Fruit fly (Drosophila melanogaster) whole organism, adult: ENCODE data around the gene bun.

Source experiments
- CG11617 ChIP-seq: fragments of 200-800 bp; sonication (Bioruptor generic); optimal IDR thresholded peaks from 2 replicates; lab custom pipeline; 2017; ENCODE audit warnings: mild to moderate bottlenecking, missing biosample characterization, missing genetic modification reagents, missing genetic modification characterization
- CG12768 ChIP-seq: fragments of 200-800 bp; sonication (Bioruptor generic); optimal IDR thresholded peaks from 2 replicates; lab custom pipeline; 2017; ENCODE audit warnings: missing biosample characterization, missing genetic modification characterization, mild to moderate bottlenecking, moderate library complexity, missing genetic modification reagents
- CG14711 ChIP-seq: fragments of 200-800 bp; sonication (Bioruptor generic); optimal IDR thresholded peaks from 2 replicates; lab custom pipeline; 2018; ENCODE audit warnings: missing biosample characterization, mild to moderate bottlenecking, missing genetic modification characterization, moderate library complexity
- CG1620 ChIP-seq: fragments of 200-800 bp; sonication (Bioruptor generic); optimal IDR thresholded peaks from 2 replicates; lab custom pipeline; 2016; ENCODE audit warnings: missing biosample characterization, missing genetic modification characterization
- CG33017 ChIP-seq: fragments of 200-800 bp; sonication (Bioruptor generic); optimal IDR thresholded peaks from 2 replicates; lab custom pipeline; 2018; ENCODE audit warnings: missing biosample characterization, mild to moderate bottlenecking, missing genetic modification characterization, moderate library complexity
- CG5204 ChIP-seq: fragments of 200-800 bp; sonication (Bioruptor generic); optimal IDR thresholded peaks from 2 replicates; lab custom pipeline; 2016; ENCODE audit warnings: missing biosample characterization, missing genetic modification characterization
- CG7045 ChIP-seq: fragments of 200-800 bp; sonication (Bioruptor generic); optimal IDR thresholded peaks from 2 replicates; lab custom pipeline; 2017; ENCODE audit warnings: missing biosample characterization, mild to moderate bottlenecking, missing genetic modification characterization
- CG7101 ChIP-seq: fragments of 200-800 bp; sonication (Bioruptor generic); optimal IDR thresholded peaks from 2 replicates; lab custom pipeline; 2018; ENCODE audit warnings: missing biosample characterization, mild to moderate bottlenecking, missing genetic modification characterization, moderate library complexity
- Clk ChIP-seq: fragments of 200-800 bp; sonication (Bioruptor generic); optimal IDR thresholded peaks from 2 replicates; lab custom pipeline; 2017; ENCODE audit warnings: missing biosample characterization, missing genetic modification characterization
- Crg-1 ChIP-seq: fragments of 200-800 bp; sonication (Bioruptor generic); optimal IDR thresholded peaks from 2 replicates; lab custom pipeline; 2016; ENCODE audit warnings: missing biosample characterization, missing genetic modification characterization
- Hr96 ChIP-seq: fragments of 200-800 bp; sonication (Bioruptor generic); optimal IDR thresholded peaks from 2 replicates; lab custom pipeline; 2016; ENCODE audit warnings: missing biosample characterization, missing genetic modification characterization
- Mnt ChIP-seq: fragments of 200-800 bp; sonication (Bioruptor generic); optimal IDR thresholded peaks from 2 replicates; lab custom pipeline; 2016; ENCODE audit warnings: missing biosample characterization, mild to moderate bottlenecking, missing genetic modification characterization
- bab1 ChIP-seq: fragments of 200-800 bp; sonication (Bioruptor generic); optimal IDR thresholded peaks from 3 replicates; lab custom pipeline; 2019; ENCODE audit warnings: missing biosample characterization, mild to moderate bottlenecking, missing genetic modification characterization, moderate library complexity
- cic ChIP-seq: fragments of 200-800 bp; sonication (Bioruptor generic); optimal IDR thresholded peaks from 2 replicates; lab custom pipeline; 2017; ENCODE audit warnings: missing biosample characterization, mild to moderate bottlenecking, missing genetic modification characterization, moderate library complexity
- cnc ChIP-seq, 2 experiments: fragments of >200 bp; optimal IDR thresholded peaks; 2 replicates each; lab custom pipeline; 2017
- kay ChIP-seq: fragments of 200-800 bp; sonication (Bioruptor generic); peaks from one replicate; lab custom pipeline; 2016; ENCODE audit warnings: missing biosample characterization, missing genetic modification characterization, borderline replicate concordance
- ovo ChIP-seq: fragments of 200-800 bp; sonication (Bioruptor generic); optimal IDR thresholded peaks from 2 replicates; lab custom pipeline; 2016; ENCODE audit warnings: missing biosample characterization, missing genetic modification characterization
- pad ChIP-seq: fragments of 200-800 bp; sonication (Bioruptor generic); optimal IDR thresholded peaks from 3 replicates; lab custom pipeline; 2017; ENCODE audit warnings: missing biosample characterization, missing genetic modification characterization, mild to moderate bottlenecking, moderate library complexity, missing genetic modification reagents
- tj ChIP-seq: fragments of 200-800 bp; sonication (Bioruptor generic); optimal IDR thresholded peaks from 3 replicates; lab custom pipeline; 2017; ENCODE audit warnings: missing biosample characterization, mild to moderate bottlenecking, missing genetic modification characterization, moderate library complexity
- toe ChIP-seq: fragments of 200-800 bp; sonication (Bioruptor generic); optimal IDR thresholded peaks from 2 replicates; lab custom pipeline; 2016; ENCODE audit warnings: missing biosample characterization, missing genetic modification characterization

bun gene

dm6 chr2L:12430792-12431191 is 115.6 kb downstream of the bun start, which contains the start of gene CG5435:
TSS of gene CG5435 (minus strand) at chr2L:12430892.
- TF ChIP-seq bab1 (GFP tag; lab: Kevin White, UChicago) (no peak), pad (no peak), ovo (GFP tag; lab: Kevin White, UChicago) (no peak), Clk (no peak), cic (no peak), CG1620 (GFP tag; lab: Kevin White, UChicago) (no peak), CG12768 (GFP tag; lab: Kevin White, UChicago) (no peak), tj (GFP tag; lab: Kevin White, UChicago) (no peak), CG7101 (tag; lab: Kevin White, UChicago) (no peak), CG11617 (GFP tag; lab: Kevin White, UChicago) (no peak), CG33017 (tag; lab: Kevin White, UChicago) (no peak), CG5204 (GFP tag; lab: Kevin White, UChicago) (no peak)

DNA sequence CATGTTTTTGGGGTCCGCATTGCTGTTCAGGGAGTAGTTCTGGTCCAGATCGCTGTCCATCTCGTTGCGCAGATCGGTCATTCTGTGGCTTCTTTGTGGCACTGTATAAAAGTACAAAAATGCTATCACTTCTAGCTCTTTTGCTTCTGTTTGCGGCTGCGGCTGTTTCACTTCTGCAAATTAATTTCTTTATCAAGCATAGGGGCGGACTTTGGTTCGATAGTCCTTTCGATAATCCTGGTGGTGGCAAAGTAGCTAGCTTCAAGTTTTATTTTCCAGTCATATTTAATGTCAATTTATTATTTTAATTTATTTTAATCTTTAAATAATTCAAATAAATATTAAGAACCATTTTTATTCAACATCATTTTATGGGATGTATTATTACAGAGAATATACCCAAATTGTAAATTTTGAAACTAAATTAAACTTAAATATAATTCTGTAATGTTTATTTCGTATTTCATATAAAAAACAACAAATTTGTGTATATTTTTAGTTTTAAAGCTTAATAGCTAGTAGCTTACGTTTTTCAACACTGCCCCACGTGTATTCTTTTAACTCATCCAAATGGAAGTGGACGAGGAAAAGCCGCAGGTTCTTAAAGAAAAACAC is 118.8 kb downstream of the bun start, which contains the start of the genes CG5446 and Trm1:
TSS of gene CG5446 (minus strand) at position 223 of the 615 bp plus-strand sequence.
TSS of gene Trm1 (plus strand) at position 542 of the 615 bp plus-strand sequence.
- peak; percentile 46 for TF ChIP-seq cic
- peak; percentile 50 for TF ChIP-seq bab1 (GFP tag; lab: Kevin White, UChicago)
- TF ChIP-seq CG1620 (GFP tag; lab: Kevin White, UChicago) = no peak
- TF ChIP-seq Crg-1 (GFP tag; lab: Kevin White, UChicago) = peak; percentile 29
- no peak for TF ChIP-seq Clk
- peak; percentile 70 for TF ChIP-seq CG7045
- TF ChIP-seq CG14711 (tag; lab: Kevin White, UChicago) = peak; percentile 83
- TF ChIP-seq CG12768 (GFP tag; lab: Kevin White, UChicago) = peak; percentile 74
- peak; percentile 88 for TF ChIP-seq CG33017 (tag; lab: Kevin White, UChicago)
- TF ChIP-seq Hr96 (GFP tag; lab: Kevin White, UChicago) = no peak
- no peak for TF ChIP-seq cnc (optimal IDR thresholded peaks at IDR 0.05; lab: Kevin White, UChicago)
- TF ChIP-seq Mnt (GFP tag; lab: Kevin White, UChicago) = peak; percentile 54
- TF ChIP-seq CG11617 (GFP tag; lab: Kevin White, UChicago) = peak; percentile 89
- no peak for TF ChIP-seq toe (GFP tag; lab: Kevin White, UChicago)
- no peak for TF ChIP-seq ovo (GFP tag; lab: Kevin White, UChicago)
- TF ChIP-seq pad = peak; percentile 52
- TF ChIP-seq tj (GFP tag; lab: Kevin White, UChicago) = peak; percentile 55
- no peak for TF ChIP-seq CG5204 (GFP tag; lab: Kevin White, UChicago)
- peak; percentile 89 for TF ChIP-seq CG7101 (tag; lab: Kevin White, UChicago)
- TF ChIP-seq kay (GFP tag; lab: Kevin White, UChicago) = no peak

DNA sequence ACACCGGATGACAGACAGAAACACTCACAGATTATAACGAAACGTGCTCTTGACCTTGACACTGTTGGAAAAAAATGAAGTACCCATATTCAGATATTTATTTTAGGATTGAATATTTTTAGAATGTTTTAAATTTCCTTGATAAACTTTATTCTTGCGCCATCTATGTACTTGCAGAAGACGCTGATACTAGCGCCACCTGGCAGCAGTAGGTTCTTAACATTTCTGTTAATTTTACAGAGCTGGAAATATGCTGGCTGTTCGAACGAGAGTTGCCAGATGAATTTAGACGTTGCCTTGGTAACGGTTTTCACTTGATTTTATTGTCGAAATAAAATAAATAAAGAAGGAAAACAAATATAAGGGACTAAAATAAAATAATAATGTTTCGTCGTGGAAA is 121.9 kb downstream of the bun start, which contains the start of gene Fam92:
TSS of gene Fam92 (plus strand) at position 350 of the 400 bp plus-strand sequence.
- TF ChIP-seq Hr96 (GFP tag; lab: Kevin White, UChicago) = no peak
- no peak for TF ChIP-seq cnc (optimal IDR thresholded peaks at IDR 0.05; lab: Kevin White, UChicago)
- TF ChIP-seq CG7045 = no peak
- peak; percentile 37 for TF ChIP-seq CG1620 (GFP tag; lab: Kevin White, UChicago)
- TF ChIP-seq Crg-1 (GFP tag; lab: Kevin White, UChicago) = peak; percentile 30
- peak; percentile 33 for TF ChIP-seq Mnt (GFP tag; lab: Kevin White, UChicago)
- TF ChIP-seq cic = peak; percentile 37
- TF ChIP-seq ovo (GFP tag; lab: Kevin White, UChicago) = no peak
- no peak for TF ChIP-seq CG33017 (tag; lab: Kevin White, UChicago)
- TF ChIP-seq Clk = no peak
- no peak for TF ChIP-seq CG5204 (GFP tag; lab: Kevin White, UChicago)
- no peak for TF ChIP-seq CG11617 (GFP tag; lab: Kevin White, UChicago)
- no peak for TF ChIP-seq CG12768 (GFP tag; lab: Kevin White, UChicago)
- TF ChIP-seq pad = peak; percentile 16
- TF ChIP-seq CG7101 (tag; lab: Kevin White, UChicago) = peak; percentile 54
- TF ChIP-seq toe (GFP tag; lab: Kevin White, UChicago) = no peak
- TF ChIP-seq CG14711 (tag; lab: Kevin White, UChicago) = no peak
- no peak for TF ChIP-seq kay (GFP tag; lab: Kevin White, UChicago)
- no peak for TF ChIP-seq tj (GFP tag; lab: Kevin White, UChicago)
- TF ChIP-seq bab1 (GFP tag; lab: Kevin White, UChicago) = peak; percentile 39

- TF ChIP-seq CG33017 (tag; lab: Kevin White, UChicago) (no peak), pad (no peak), cnc (optimal IDR thresholded peaks at IDR 0.05; lab: Kevin White, UChicago) (no peak), Mnt (GFP tag; lab: Kevin White, UChicago) (no peak), CG11617 (GFP tag; lab: Kevin White, UChicago) (no peak), CG12768 (GFP tag; lab: Kevin White, UChicago) (no peak), CG14711 (tag; lab: Kevin White, UChicago) (no peak), toe (GFP tag; lab: Kevin White, UChicago) (no peak)
Measured at dm6 chr2L:12423106-12423836, 123.1 kb downstream of the bun start, which contains the start of gene vir-1. TSS of gene vir-1 (minus strand) at chr2L:12423439.
